Worm (Caenorhabditis elegans): ENCODE results near the gene F31F6.2.

- TF ChIP-seq nhr-19 (GFP tag; conservative IDR thresholded peaks at IDR 0.05) (no peak), lin-39 (tag; optimal IDR thresholded peaks at IDR 0.05) (no peak), snpc-4 (tag; optimal IDR thresholded peaks at IDR 0.05) (no peak), nhr-237 (tag; optimal IDR thresholded peaks at IDR 0.05) (no peak), ama-1 (optimal IDR thresholded peaks at IDR 0.05) (no peak), nhr-20 (tag; optimal IDR thresholded peaks at IDR 0.05) (no peak), dsc-1 (tag; optimal IDR thresholded peaks at IDR 0.05) (no peak), vab-15 (tag; optimal IDR thresholded peaks at IDR 0.05) (no peak), aly-2 (tag; optimal IDR thresholded peaks at IDR 0.05) (no peak)
Observed at ce11 chrX:14898205-14898604, 26.5 kb upstream of the F31F6.2 start, which contains the start of gene lips-8.

Measured in whole organism, L1 larva.